Worm (Caenorhabditis elegans) whole organism, L4 larva: Measurements from ENCODE around the gene T22B7.8.
A peak's percentile ranks its signal among the peaks of the same experiment; 100 is the strongest.

ENCODE experiments used
- F37D6.2 ChIP-seq: sonication (generic microtip); optimal IDR thresholded peaks from 2 replicates; lab custom pipeline; 2016; ENCODE audit warnings: mild to moderate bottlenecking, missing genetic modification characterization, missing compliant biosample characterization
- F44E2.7 ChIP-seq: fragments of 200-800 bp; sonication (Bioruptor generic); IDR thresholded peaks from 2 replicates; pipeline ENCODE4 v2.1.2; 2022; ENCODE audit warnings: missing genetic modification characterization, missing compliant biosample characterization
- T20F7.1 ChIP-seq: fragments of 200-800 bp; sonication (Bioruptor generic); optimal IDR thresholded peaks from 2 replicates; lab custom pipeline; 2018; ENCODE audit warnings: mild to moderate bottlenecking, missing genetic modification characterization, missing compliant biosample characterization
- Y105C5A.15 ChIP-seq: fragments of 200-800 bp; sonication (Bioruptor generic); IDR thresholded peaks from 2 replicates; pipeline ENCODE4 v1.3.6; 2022; ENCODE audit warnings: missing genetic modification characterization, missing compliant biosample characterization
- Y48G9A.11 ChIP-seq: fragments of 200-800 bp; sonication (Bioruptor generic); IDR thresholded peaks from 2 replicates; pipeline ENCODE4 v1.3.6; 2022; ENCODE audit warnings: missing genetic modification reagents, missing genetic modification characterization, missing compliant biosample characterization
- Y5F2A.4 ChIP-seq: fragments of 200-800 bp; sonication (Bioruptor generic); optimal IDR thresholded peaks from 2 replicates; lab custom pipeline; 2018; ENCODE audit warnings: mild to moderate bottlenecking, missing genetic modification characterization, missing compliant biosample characterization
- ZK337.2 ChIP-seq: fragments of 200-800 bp; sonication (Bioruptor generic); IDR thresholded peaks from 2 replicates; pipeline ENCODE4 v1.3.6; 2022; ENCODE audit warnings: missing genetic modification reagents, missing genetic modification characterization, missing compliant biosample characterization
- attf-4 ChIP-seq: sonication (generic microtip); optimal IDR thresholded peaks from 3 replicates; lab custom pipeline; 2017; ENCODE audit warnings: missing biosample characterization, missing genetic modification characterization
- ceh-20 ChIP-seq: fragments of 200-800 bp; sonication (Bioruptor generic); IDR thresholded peaks from 2 replicates; pipeline ENCODE4 v1.3.6; 2022; ENCODE audit warnings: missing genetic modification reagents, missing genetic modification characterization, missing compliant biosample characterization
- ceh-32 ChIP-seq: sonication (generic microtip); optimal IDR thresholded peaks from 2 replicates; lab custom pipeline; 2016; ENCODE audit warnings: mild to moderate bottlenecking, missing genetic modification characterization, missing compliant biosample characterization; ENCODE audit not compliant: poor library complexity
- ces-1 ChIP-seq: fragments of 150-350 bp; sonication (generic microtip); optimal IDR thresholded peaks from 4 replicates; lab custom pipeline; 2014; ENCODE audit warnings: missing biosample characterization, missing genetic modification reagents, missing genetic modification characterization
- ctbp-1 ChIP-seq: fragments of 200-800 bp; sonication (Bioruptor generic); IDR thresholded peaks from 2 replicates; pipeline ENCODE4 v1.3.6; 2022; ENCODE audit warnings: missing genetic modification reagents, missing genetic modification characterization, missing compliant biosample characterization
- daf-16 ChIP-seq, 3 experiments: sonication (generic microtip); optimal IDR thresholded peaks; 2 replicates each; lab custom pipeline; 2016 to 2017; ENCODE audit warnings: missing genetic modification characterization in 3 of 3, missing genetic modification reagents in 3 of 3, mild to moderate bottlenecking in 2 of 3, missing compliant biosample characterization in 2 of 3, missing biosample characterization in 1 of 3, moderate library complexity in 1 of 3
- daf-8 ChIP-seq: fragments of 200-800 bp; sonication (Bioruptor generic); IDR thresholded peaks from 2 replicates; pipeline ENCODE4 v1.3.6; 2022; ENCODE audit warnings: missing genetic modification characterization, missing compliant biosample characterization
- duxl-1 ChIP-seq: sonication (generic microtip); optimal IDR thresholded peaks from 2 replicates; lab custom pipeline; 2016; ENCODE audit warnings: mild to moderate bottlenecking, missing genetic modification characterization, moderate library complexity, missing compliant biosample characterization; ENCODE audit not compliant: poor library complexity
- hif-1 ChIP-seq, 2 experiments: sonication (generic microtip); optimal IDR thresholded peaks; 2 replicates each; lab custom pipeline; 2016 to 2017; ENCODE audit warnings: missing compliant biosample characterization in 2 of 2, missing genetic modification characterization in 2 of 2, missing genetic modification reagents in 2 of 2, missing genotype in 2 of 2, mild to moderate bottlenecking in 1 of 2
- hlh-30 ChIP-seq: sonication (generic microtip); optimal IDR thresholded peaks from 2 replicates; lab custom pipeline; 2017; ENCODE audit warnings: antibody characterized with exemption, mild to moderate bottlenecking, missing genetic modification characterization, missing compliant biosample characterization; ENCODE audit not compliant: insufficient read depth
- jun-1 ChIP-seq: fragments of 150-350 bp; optimal IDR thresholded peaks from 2 replicates; lab custom pipeline; 2014; ENCODE audit warnings: missing biosample characterization, missing genetic modification reagents, missing genetic modification characterization
- lim-7 ChIP-seq: fragments of 200-800 bp; sonication (Bioruptor generic); IDR thresholded peaks from 2 replicates; pipeline ENCODE4 v1.3.6; 2022; ENCODE audit warnings: missing genetic modification characterization, missing compliant biosample characterization
- lin-1 ChIP-seq: fragments of 200-800 bp; sonication (Bioruptor generic); IDR thresholded peaks from 2 replicates; pipeline ENCODE4 v1.3.6; 2022; ENCODE audit warnings: missing genetic modification reagents, missing genetic modification characterization, missing compliant biosample characterization
- lin-38 ChIP-seq: fragments of 200-800 bp; sonication (Bioruptor generic); IDR thresholded peaks from 2 replicates; pipeline ENCODE4 v1.3.6; 2022; ENCODE audit warnings: missing genetic modification reagents, missing genetic modification characterization, missing compliant biosample characterization
- lir-3 ChIP-seq: sonication (generic microtip); optimal IDR thresholded peaks from 2 replicates; lab custom pipeline; 2016; ENCODE audit warnings: mild to moderate bottlenecking, missing genetic modification characterization, missing compliant biosample characterization
- lsy-2 ChIP-seq, 2 experiments: fragments of 150-350 bp in 1 of 2; sonication (generic microtip) in 1 of 2; optimal IDR thresholded peaks; 2 replicates each; lab custom pipeline; 2014 to 2017; ENCODE audit warnings: missing biosample characterization in 2 of 2, missing genetic modification characterization in 2 of 2
- madf-9 ChIP-seq: fragments of 200-800 bp; sonication (Bioruptor generic); conservative IDR thresholded peaks from 2 replicates; pipeline ENCODE4 v1.3.6; 2022; ENCODE audit warnings: missing genetic modification reagents, missing genetic modification characterization, missing compliant biosample characterization
- mdl-1 ChIP-seq, 2 experiments: fragments of 150-350 bp in 1 of 2; sonication (generic microtip) in 1 of 2; optimal IDR thresholded peaks; 2 replicates each; lab custom pipeline; 2014 to 2017; ENCODE audit warnings: missing biosample characterization in 2 of 2, missing genetic modification characterization in 2 of 2
- mdt-29 ChIP-seq: fragments of 200-800 bp; sonication (Bioruptor generic); IDR thresholded peaks from 2 replicates; pipeline ENCODE4 v1.3.6; 2022; ENCODE audit warnings: missing genetic modification reagents, missing genetic modification characterization, missing compliant biosample characterization
- mxl-2 ChIP-seq: fragments of 200-800 bp; sonication (Bioruptor generic); conservative IDR thresholded peaks from 2 replicates; pipeline ENCODE4 v1.3.6; 2022; ENCODE audit warnings: missing genetic modification reagents, missing genetic modification characterization, missing compliant biosample characterization
- nhr-237 ChIP-seq: sonication (generic microtip); optimal IDR thresholded peaks from 2 replicates; lab custom pipeline; 2017; ENCODE audit warnings: missing biosample characterization, missing genetic modification characterization
- nhr-41 ChIP-seq: fragments of 200-800 bp; sonication (Bioruptor generic); IDR thresholded peaks from 2 replicates; pipeline ENCODE4 v1.3.6; 2022; ENCODE audit warnings: missing genetic modification reagents, missing genetic modification characterization, missing compliant biosample characterization
- nhr-42 ChIP-seq: fragments of 200-800 bp; sonication (Bioruptor generic); IDR thresholded peaks from 2 replicates; pipeline ENCODE4 v1.3.6; 2022; ENCODE audit warnings: missing genetic modification characterization, missing compliant biosample characterization
- nhr-48 ChIP-seq: sonication (generic microtip); optimal IDR thresholded peaks from 2 replicates; lab custom pipeline; 2016; ENCODE audit warnings: mild to moderate bottlenecking, missing genetic modification characterization, missing compliant biosample characterization
- nhr-6 ChIP-seq: fragments of 150-350 bp; optimal IDR thresholded peaks from 2 replicates; lab custom pipeline; 2014; ENCODE audit warnings: missing biosample characterization, missing genetic modification characterization
- nhr-76 ChIP-seq: fragments of 150-350 bp; optimal IDR thresholded peaks from 2 replicates; lab custom pipeline; 2014; ENCODE audit warnings: missing biosample characterization, missing genetic modification characterization
- nhr-77 ChIP-seq: fragments of 150-350 bp; optimal IDR thresholded peaks from 2 replicates; lab custom pipeline; 2014; ENCODE audit warnings: missing biosample characterization, missing genetic modification characterization
- pha-4 ChIP-seq, 2 experiments: fragments of 150-350 bp in 1 of 2; fragments of 200-800 bp in 1 of 2; sonication (Bioruptor generic) in 1 of 2; IDR thresholded peaks in 1 of 2; optimal IDR thresholded peaks in 1 of 2; 2 replicates each; pipeline versions ENCODE4 v1.3.6 to Lab custom; 2014 to 2022; ENCODE audit warnings: missing genetic modification characterization in 2 of 2, missing genetic modification reagents in 2 of 2, missing biosample characterization in 1 of 2, missing compliant biosample characterization in 1 of 2
- php-3 ChIP-seq: fragments of 200-800 bp; sonication (Bioruptor generic); IDR thresholded peaks from 2 replicates; pipeline ENCODE4 v1.3.6; 2022; ENCODE audit warnings: missing genetic modification reagents, missing genetic modification characterization, missing compliant biosample characterization
- pqm-1 ChIP-seq: sonication (generic microtip); optimal IDR thresholded peaks from 2 replicates; lab custom pipeline; 2017; ENCODE audit warnings: missing biosample characterization, missing genetic modification characterization
- rbr-2 ChIP-seq: sonication (generic microtip); optimal IDR thresholded peaks from 2 replicates; lab custom pipeline; 2016; ENCODE audit warnings: missing genotype, missing genetic modification characterization, missing compliant biosample characterization
- set-16 ChIP-seq: fragments of 200-800 bp; sonication (Bioruptor generic); IDR thresholded peaks from 2 replicates; pipeline ENCODE4 v1.3.6; 2022; ENCODE audit warnings: missing genetic modification reagents, missing genetic modification characterization, missing compliant biosample characterization
- skn-1 ChIP-seq: fragments of 150-350 bp; optimal IDR thresholded peaks from 2 replicates; lab custom pipeline; 2014; ENCODE audit warnings: missing biosample characterization, missing genetic modification characterization
- spr-1 ChIP-seq: sonication (generic microtip); optimal IDR thresholded peaks from 2 replicates; lab custom pipeline; 2016; ENCODE audit warnings: mild to moderate bottlenecking, missing genetic modification characterization, missing compliant biosample characterization
- spr-3 ChIP-seq: fragments of 200-800 bp; sonication (Bioruptor generic); optimal IDR thresholded peaks from 2 replicates; lab custom pipeline; 2018; ENCODE audit warnings: mild to moderate bottlenecking, missing genetic modification characterization, missing compliant biosample characterization
- tag-97 ChIP-seq: fragments of 200-800 bp; sonication (Bioruptor generic); IDR thresholded peaks from 2 replicates; pipeline ENCODE4 v1.3.6; 2022; ENCODE audit warnings: missing genetic modification characterization, missing compliant biosample characterization
- tra-1 ChIP-seq: fragments of 200-800 bp; sonication (Bioruptor generic); IDR thresholded peaks from 2 replicates; pipeline ENCODE4 v1.3.6; 2022; ENCODE audit warnings: missing genetic modification reagents, missing genetic modification characterization, missing compliant biosample characterization
- unc-39 ChIP-seq: sonication (generic microtip); optimal IDR thresholded peaks from 2 replicates; lab custom pipeline; 2017; ENCODE audit warnings: missing biosample characterization, missing genetic modification characterization
- unc-62 ChIP-seq, 3 experiments: fragments of 150-350 bp in 1 of 3; sonication (generic microtip); optimal IDR thresholded peaks in 2 of 3; peaks in 1 of 3; 1 replicate in 1 of 3; 2 replicates in 2 of 3; lab custom pipeline; 2014 to 2017; ENCODE audit warnings: missing biosample characterization in 3 of 3, missing genetic modification characterization in 3 of 3, missing genetic modification reagents in 3 of 3, missing genotype in 1 of 3
- vab-7 ChIP-seq: fragments of 200-800 bp; sonication (Bioruptor generic); IDR thresholded peaks from 2 replicates; pipeline ENCODE4 v1.3.6; 2022; ENCODE audit warnings: missing genetic modification reagents, missing genetic modification characterization, missing compliant biosample characterization
- zfp-2 ChIP-seq: sonication (generic microtip); optimal IDR thresholded peaks from 2 replicates; lab custom pipeline; 2016; ENCODE audit warnings: mild to moderate bottlenecking, missing genetic modification characterization, missing compliant biosample characterization
- zip-11 ChIP-seq: fragments of 200-800 bp; sonication (Bioruptor generic); IDR thresholded peaks from 2 replicates; pipeline ENCODE4 v1.3.6; 2022; ENCODE audit warnings: missing genetic modification characterization, missing compliant biosample characterization
- ztf-7 ChIP-seq: fragments of 150-350 bp; optimal IDR thresholded peaks from 2 replicates; lab custom pipeline; 2014; ENCODE audit warnings: missing biosample characterization, missing genetic modification characterization

The T22B7.8 gene

ce11 chrX:5686065-5686464, 54.3 kb downstream of the T22B7.8 start, which contains the start of gene set-20 (continued):
- TF ChIP-seq zfp-2 (tag; lab: Kevin White, UChicago): no peak
- no peak for TF ChIP-seq Y5F2A.4 (GFP tag; lab: Kevin White, UChicago)
- no peak for TF ChIP-seq Y48G9A.11 (GFP tag; lab: Robert Waterston, UW)
- TF ChIP-seq mxl-2 (GFP tag; lab: Robert Waterston, UW): no peak
- TF ChIP-seq lin-38: no peak
- TF ChIP-seq nhr-77 (tag; lab: Kevin White, UChicago): no peak
- no peak for TF ChIP-seq T20F7.1
- TF ChIP-seq madf-9 (GFP tag; lab: Robert Waterston, UW): no peak
- no peak for TF ChIP-seq tra-1 (GFP tag; lab: Robert Waterston, UW)
- no peak for TF ChIP-seq nhr-41 (GFP tag; lab: Robert Waterston, UW)
- no peak for TF ChIP-seq F44E2.7 (GFP tag; lab: Robert Waterston, UW)
- TF ChIP-seq lim-7 (GFP tag; lab: Robert Waterston, UW): no peak
- no peak for TF ChIP-seq set-16 (GFP tag; lab: Robert Waterston, UW)
- TF ChIP-seq ceh-32 (tag; lab: Kevin White, UChicago): no peak
- no peak for TF ChIP-seq pha-4 (GFP tag; IDR thresholded peaks at IDR 0.05; lab: Robert Waterston, UW)
- TF ChIP-seq pha-4 (tag; optimal IDR thresholded peaks at IDR 0.05; lab: Kevin White, UChicago): peak; percentile 52
- TF ChIP-seq vab-7: 0 out of 2 replicates have a peak, but pooled peaks have one; percentile 60
- TF ChIP-seq hif-1 (tag; optimal IDR thresholded peaks at IDR 0.05; lab: Kevin White, UChicago): no peak
- TF ChIP-seq daf-8 (GFP tag; lab: Robert Waterston, UW): no peak
- TF ChIP-seq lin-1 (GFP tag; lab: Robert Waterston, UW): no peak
- no peak for TF ChIP-seq nhr-42 (GFP tag; lab: Robert Waterston, UW)
- no peak for TF ChIP-seq duxl-1 (tag; lab: Kevin White, UChicago)
- no peak for TF ChIP-seq spr-3 (GFP tag; lab: Kevin White, UChicago)
- no peak for TF ChIP-seq jun-1 (tag; lab: Kevin White, UChicago)
- peak in 1 of 2 experiments; percentile 52 for TF ChIP-seq lsy-2 (tag; optimal IDR thresholded peaks at IDR 0.05; lab: Kevin White, UChicago)
- no peak for TF ChIP-seq ZK337.2
- TF ChIP-seq rbr-2 (tag; lab: Kevin White, UChicago): peak; percentile 80
- 0 out of 2 replicates have a peak, but pooled peaks have one; percentile 12 for TF ChIP-seq ctbp-1 (GFP tag; lab: Robert Waterston, UW)
- TF ChIP-seq spr-1 (tag; lab: Kevin White, UChicago): no peak
- TF ChIP-seq unc-39 (tag; lab: Kevin White, UChicago): no peak
- peak in 1 of 2 experiments; percentile 99 for TF ChIP-seq unc-62 (GFP tag; optimal IDR thresholded peaks at IDR 0.05 in 1 of 2; lab: Kevin White, UChicago)
- no peak for TF ChIP-seq unc-62 (tag; optimal IDR thresholded peaks at IDR 0.05; lab: Kevin White, UChicago)
- no peak for TF ChIP-seq nhr-48 (tag; lab: Kevin White, UChicago)
- TF ChIP-seq tag-97 (GFP tag; lab: Robert Waterston, UW): no peak
- TF ChIP-seq lir-3 (tag; lab: Kevin White, UChicago): no peak
- TF ChIP-seq daf-16 (GFP tag; optimal IDR thresholded peaks at IDR 0.05; lab: Kevin White, UChicago): no peak
- no peak for TF ChIP-seq daf-16 (tag; optimal IDR thresholded peaks at IDR 0.05; lab: Kevin White, UChicago)
- peak; percentile 27 for TF ChIP-seq attf-4 (tag; lab: Kevin White, UChicago)
- TF ChIP-seq zip-11 (GFP tag; lab: Robert Waterston, UW): no peak
- no peak for TF ChIP-seq nhr-76
- no peak for TF ChIP-seq ces-1 (GFP tag; lab: Kevin White, UChicago)
- TF ChIP-seq nhr-237 (tag; lab: Kevin White, UChicago): no peak
- TF ChIP-seq php-3 (GFP tag; lab: Robert Waterston, UW): no peak
- TF ChIP-seq ztf-7 (tag; lab: Kevin White, UChicago): no peak
- TF ChIP-seq ceh-20 (GFP tag; lab: Robert Waterston, UW): no peak
- no peak for TF ChIP-seq skn-1
- peak; percentile 41 for TF ChIP-seq nhr-6 (tag; lab: Kevin White, UChicago)
- TF ChIP-seq Y105C5A.15 (GFP tag; lab: Robert Waterston, UW): no peak
- TF ChIP-seq mdl-1 (tag; optimal IDR thresholded peaks at IDR 0.05; lab: Kevin White, UChicago): peak; percentile 50 to 73
- TF ChIP-seq mdt-29 (GFP tag; lab: Robert Waterston, UW): no peak
- no peak for TF ChIP-seq hlh-30 (tag; lab: Kevin White, UChicago)
- peak; percentile 33 for TF ChIP-seq F37D6.2 (tag; lab: Kevin White, UChicago)
- TF ChIP-seq pqm-1 (tag; lab: Kevin White, UChicago): no peak
